Fruit fly (Drosophila melanogaster) whole organism, prepupa: Measurements from ENCODE around the gene CG14210.

Source experiments
- Blimp-1 ChIP-seq: fragments of 200-800 bp; sonication (Bioruptor generic); optimal IDR thresholded peaks from 3 replicates; lab custom pipeline; 2017; ENCODE audit warnings: missing biosample characterization, missing genetic modification characterization, mild to moderate bottlenecking, moderate library complexity, missing genetic modification reagents
- CG11762 ChIP-seq: fragments of 200-800 bp; sonication (Bioruptor generic); optimal IDR thresholded peaks from 3 replicates; lab custom pipeline; 2016; ENCODE audit warnings: missing biosample characterization, missing genetic modification characterization; ENCODE audit not compliant: insufficient read depth
- CG32006 ChIP-seq: fragments of 200-800 bp; sonication (Bioruptor generic); optimal IDR thresholded peaks from 3 replicates; lab custom pipeline; 2017; ENCODE audit warnings: missing biosample characterization, mild to moderate bottlenecking, missing genetic modification characterization
- CG3919 ChIP-seq: fragments of 200-800 bp; sonication (Bioruptor generic); optimal IDR thresholded peaks from 3 replicates; lab custom pipeline; 2016; ENCODE audit warnings: missing biosample characterization, missing genetic modification characterization

DNA sequence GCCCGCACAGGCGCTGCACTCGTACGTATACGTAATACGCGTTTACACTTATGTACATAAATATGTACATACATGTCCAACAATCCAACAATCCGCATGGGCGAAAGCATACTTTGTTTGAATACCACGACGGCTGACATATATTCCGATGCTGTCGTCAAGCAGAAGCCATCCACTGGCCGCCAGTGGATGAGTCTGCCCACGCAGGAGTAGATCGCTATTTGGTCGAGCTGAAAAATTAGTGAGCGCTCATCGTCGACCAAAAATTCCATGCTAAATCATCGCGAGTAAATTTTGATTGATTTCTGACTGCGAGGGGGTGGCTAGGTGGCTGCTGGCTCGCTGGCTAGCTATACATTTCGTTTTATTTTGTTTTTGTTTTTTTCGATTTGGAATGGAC is 13.5 kb upstream of the CG14210 start:
- no peak for TF ChIP-seq CG11762
- no peak for TF ChIP-seq CG32006 (GFP tag; lab: Kevin White, UChicago)
- no peak for TF ChIP-seq CG3919 (GFP tag; lab: Kevin White, UChicago)
- TF ChIP-seq Blimp-1 (GFP tag; lab: Kevin White, UChicago) = no peak
